Worm (Caenorhabditis elegans) whole organism, L3 larva: Measurements from ENCODE around the gene vglu-2.

ENCODE experiments used
- R02D3.7 ChIP-seq: fragments of 150-350 bp; optimal IDR thresholded peaks from 2 replicates; lab custom pipeline; 2014; ENCODE audit warnings: missing biosample characterization, missing genetic modification characterization
- ZK546.5 ChIP-seq: sonication (generic microtip); optimal IDR thresholded peaks from 2 replicates; lab custom pipeline; 2017; ENCODE audit warnings: missing biosample characterization, missing genetic modification characterization
- ama-1 ChIP-seq: fragments of 150-350 bp; optimal IDR thresholded peaks from 2 replicates; lab custom pipeline; 2018
- elt-3 ChIP-seq, 3 experiments: fragments of 150-350 bp in 1 of 3; sonication (generic microtip) in 2 of 3; optimal IDR thresholded peaks; 2 replicates in 2 of 3; 4 replicates in 1 of 3; lab custom pipeline; 2014 to 2017; ENCODE audit warnings: missing biosample characterization in 3 of 3, missing genetic modification characterization in 3 of 3
- lsy-12 ChIP-seq: sonication (generic microtip); optimal IDR thresholded peaks from 2 replicates; lab custom pipeline; 2016; ENCODE audit warnings: mild to moderate bottlenecking, missing genetic modification characterization, missing compliant biosample characterization
- nhr-11 ChIP-seq: fragments of 150-350 bp; optimal IDR thresholded peaks from 2 replicates; lab custom pipeline; 2014; ENCODE audit warnings: missing biosample characterization, missing genetic modification characterization
- nhr-12 ChIP-seq: fragments of 150-350 bp; optimal IDR thresholded peaks from 2 replicates; lab custom pipeline; 2014; ENCODE audit warnings: missing biosample characterization, missing genetic modification characterization
- nhr-237 ChIP-seq: fragments of 150-350 bp; optimal IDR thresholded peaks from 2 replicates; lab custom pipeline; 2014; ENCODE audit warnings: missing biosample characterization, missing genetic modification characterization
- nhr-28 ChIP-seq: fragments of 150-350 bp; optimal IDR thresholded peaks from 2 replicates; lab custom pipeline; 2014; ENCODE audit warnings: missing biosample characterization, missing genetic modification characterization
- snpc-4 ChIP-seq: fragments of 150-350 bp; optimal IDR thresholded peaks from 2 replicates; lab custom pipeline; 2014; ENCODE audit warnings: missing biosample characterization, missing genetic modification characterization
- zag-1 ChIP-seq: fragments of 150-350 bp; optimal IDR thresholded peaks from 2 replicates; lab custom pipeline; 2014; ENCODE audit warnings: missing biosample characterization, missing genetic modification characterization
- ztf-4 ChIP-seq: fragments of 150-350 bp; optimal IDR thresholded peaks from 2 replicates; lab custom pipeline; 2014; ENCODE audit warnings: missing biosample characterization, missing genetic modification characterization

DNA sequence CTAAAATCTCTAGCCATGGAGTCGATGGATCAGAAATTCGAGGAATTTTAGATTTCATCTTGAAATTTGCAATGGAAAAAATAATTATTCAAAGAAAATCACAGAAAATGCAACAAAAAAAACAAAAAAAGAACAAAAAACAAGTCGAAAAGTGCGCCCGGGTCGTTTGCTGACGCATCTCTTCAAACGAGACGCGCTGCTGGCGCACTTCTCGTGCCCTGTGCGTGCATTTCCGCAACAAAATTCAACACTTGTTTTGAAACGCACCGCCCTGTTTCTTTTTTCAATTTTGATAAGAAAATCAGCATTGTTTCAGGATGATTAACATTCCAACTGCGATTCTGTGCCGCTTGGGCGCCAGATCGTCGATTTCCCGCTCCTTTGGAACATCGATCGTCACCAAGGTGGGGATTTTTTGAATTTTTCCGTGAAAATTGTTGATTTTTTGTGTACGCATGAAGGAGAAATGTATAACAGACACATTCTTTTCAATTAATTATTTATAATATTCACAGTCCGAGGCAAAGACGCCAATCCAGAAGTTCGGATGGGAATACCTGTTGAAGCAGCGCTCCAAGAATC lies 39.1 kb downstream of the vglu-2 start, which contains the start of the genes jmjd-4 and mev-1:
- no peak for TF ChIP-seq nhr-28 (tag; lab: Kevin White, UChicago)
- TF ChIP-seq ztf-4 (tag; lab: Kevin White, UChicago): no peak
- peak; percentile 68 for TF ChIP-seq R02D3.7
- no peak for TF ChIP-seq nhr-12
- TF ChIP-seq nhr-237: no peak
- no peak for TF ChIP-seq ZK546.5 (tag; lab: Kevin White, UChicago)
- peak; percentile 73 for TF ChIP-seq snpc-4 (tag; lab: Kevin White, UChicago)
- no peak for TF ChIP-seq elt-3 (tag; optimal IDR thresholded peaks at IDR 0.05; lab: Kevin White, UChicago)
- peak; percentile 87 for TF ChIP-seq lsy-12 (tag; lab: Kevin White, UChicago)
- TF ChIP-seq ama-1 (lab: Kevin White, UChicago): peak; percentile 52
- no peak for TF ChIP-seq zag-1
- no peak for TF ChIP-seq nhr-11 (tag; lab: Kevin White, UChicago)
